Worm (Caenorhabditis elegans) whole organism, L4 larva: ENCODE measurements around the gene gcy-34.

Experiments used
- F10B5.3 ChIP-seq: sonication (generic microtip); optimal IDR thresholded peaks from 2 replicates; lab custom pipeline; 2016; ENCODE audit warnings: mild to moderate bottlenecking, missing genetic modification characterization, missing compliant biosample characterization
- F44E2.7 ChIP-seq: fragments of 200-800 bp; sonication (Bioruptor generic); IDR thresholded peaks from 2 replicates; pipeline ENCODE4 v2.1.2; 2022; ENCODE audit warnings: missing genetic modification characterization, missing compliant biosample characterization
- T26A8.4 ChIP-seq: fragments of 200-800 bp; sonication (Bioruptor generic); IDR thresholded peaks from 2 replicates; pipeline ENCODE4 v1.3.6; 2022; ENCODE audit warnings: missing genetic modification characterization, missing compliant biosample characterization
- Y48G9A.11 ChIP-seq: fragments of 200-800 bp; sonication (Bioruptor generic); IDR thresholded peaks from 2 replicates; pipeline ENCODE4 v1.3.6; 2022; ENCODE audit warnings: missing genetic modification reagents, missing genetic modification characterization, missing compliant biosample characterization
- Y5F2A.4 ChIP-seq: fragments of 200-800 bp; sonication (Bioruptor generic); optimal IDR thresholded peaks from 2 replicates; lab custom pipeline; 2018; ENCODE audit warnings: mild to moderate bottlenecking, missing genetic modification characterization, missing compliant biosample characterization
- ZK337.2 ChIP-seq: fragments of 200-800 bp; sonication (Bioruptor generic); IDR thresholded peaks from 2 replicates; pipeline ENCODE4 v1.3.6; 2022; ENCODE audit warnings: missing genetic modification reagents, missing genetic modification characterization, missing compliant biosample characterization
- ZK546.5 ChIP-seq, 2 experiments: sonication (generic microtip); optimal IDR thresholded peaks; 2 replicates each; lab custom pipeline; 2017; ENCODE audit warnings: missing biosample characterization in 2 of 2, missing genetic modification characterization in 2 of 2
- aha-1 ChIP-seq: fragments of 150-350 bp; peaks from one replicate; lab custom pipeline; 2014; ENCODE audit warnings: missing biosample characterization, missing genetic modification characterization
- ama-1 ChIP-seq: fragments of 150-350 bp; optimal IDR thresholded peaks from 2 replicates; lab custom pipeline; 2014; ENCODE audit warnings: inconsistent platforms, mixed read lengths
- ceh-20 ChIP-seq: fragments of 200-800 bp; sonication (Bioruptor generic); IDR thresholded peaks from 2 replicates; pipeline ENCODE4 v1.3.6; 2022; ENCODE audit warnings: missing genetic modification reagents, missing genetic modification characterization, missing compliant biosample characterization
- ceh-28 ChIP-seq: fragments of 150-350 bp; optimal IDR thresholded peaks from 2 replicates; lab custom pipeline; 2014; ENCODE audit warnings: missing biosample characterization, missing genetic modification reagents, missing genetic modification characterization
- ceh-32 ChIP-seq: sonication (generic microtip); optimal IDR thresholded peaks from 2 replicates; lab custom pipeline; 2016; ENCODE audit warnings: mild to moderate bottlenecking, missing genetic modification characterization, missing compliant biosample characterization; ENCODE audit not compliant: poor library complexity
- ceh-44 ChIP-seq: fragments of 200-800 bp; sonication (Bioruptor generic); IDR thresholded peaks from 2 replicates; pipeline ENCODE4 v1.3.6; 2022; ENCODE audit warnings: missing genetic modification reagents, missing genetic modification characterization, missing compliant biosample characterization
- ces-1 ChIP-seq: fragments of 150-350 bp; sonication (generic microtip); optimal IDR thresholded peaks from 4 replicates; lab custom pipeline; 2014; ENCODE audit warnings: missing biosample characterization, missing genetic modification reagents, missing genetic modification characterization
- cey-2 ChIP-seq: sonication (generic microtip); optimal IDR thresholded peaks from 3 replicates; lab custom pipeline; 2017; ENCODE audit warnings: missing genetic modification characterization, mild to moderate bottlenecking, missing compliant biosample characterization, antibody characterized with exemption, borderline replicate concordance; ENCODE audit not compliant: insufficient read depth
- ctbp-1 ChIP-seq: fragments of 200-800 bp; sonication (Bioruptor generic); IDR thresholded peaks from 2 replicates; pipeline ENCODE4 v1.3.6; 2022; ENCODE audit warnings: missing genetic modification reagents, missing genetic modification characterization, missing compliant biosample characterization
- daf-8 ChIP-seq: fragments of 200-800 bp; sonication (Bioruptor generic); IDR thresholded peaks from 2 replicates; pipeline ENCODE4 v1.3.6; 2022; ENCODE audit warnings: missing genetic modification characterization, missing compliant biosample characterization
- dpl-1 ChIP-seq: fragments of 150-350 bp; optimal IDR thresholded peaks from 2 replicates; lab custom pipeline; 2014; ENCODE audit warnings: missing biosample characterization, missing genetic modification reagents, missing genetic modification characterization
- egl-27 ChIP-seq: sonication (generic microtip); optimal IDR thresholded peaks from 3 replicates; lab custom pipeline; 2017; ENCODE audit warnings: missing biosample characterization, missing genetic modification reagents, missing genetic modification characterization
- egl-43 ChIP-seq: fragments of 200-800 bp; sonication (Bioruptor generic); IDR thresholded peaks from 2 replicates; pipeline ENCODE4 v1.3.6; 2022; ENCODE audit warnings: missing genetic modification reagents, missing genetic modification characterization, missing compliant biosample characterization
- gei-8 ChIP-seq: fragments of 200-800 bp; sonication (Bioruptor generic); optimal IDR thresholded peaks from 2 replicates; lab custom pipeline; 2018; ENCODE audit warnings: mild to moderate bottlenecking, missing genetic modification characterization, missing compliant biosample characterization
- hif-1 ChIP-seq, 2 experiments: sonication (generic microtip); optimal IDR thresholded peaks; 2 replicates each; lab custom pipeline; 2016 to 2017; ENCODE audit warnings: missing compliant biosample characterization in 2 of 2, missing genetic modification characterization in 2 of 2, missing genetic modification reagents in 2 of 2, missing genotype in 2 of 2, mild to moderate bottlenecking in 1 of 2
- hlh-11 ChIP-seq: fragments of 200-800 bp; sonication (Bioruptor generic); optimal IDR thresholded peaks from 2 replicates; lab custom pipeline; 2018; ENCODE audit warnings: mild to moderate bottlenecking, missing genetic modification characterization, missing compliant biosample characterization
- hmg-1.1 ChIP-seq: fragments of 200-800 bp; sonication (Bioruptor generic); IDR thresholded peaks from 2 replicates; pipeline ENCODE4 v1.3.6; 2022; ENCODE audit warnings: missing genetic modification reagents, missing genetic modification characterization, missing compliant biosample characterization
- lim-7 ChIP-seq: fragments of 200-800 bp; sonication (Bioruptor generic); IDR thresholded peaks from 2 replicates; pipeline ENCODE4 v1.3.6; 2022; ENCODE audit warnings: missing genetic modification characterization, missing compliant biosample characterization
- lin-15B ChIP-seq: fragments of 150-350 bp; sonication (generic microtip); optimal IDR thresholded peaks from 3 replicates; lab custom pipeline; 2014; ENCODE audit warnings: missing biosample characterization, missing genetic modification characterization
- lin-38 ChIP-seq: fragments of 200-800 bp; sonication (Bioruptor generic); IDR thresholded peaks from 2 replicates; pipeline ENCODE4 v1.3.6; 2022; ENCODE audit warnings: missing genetic modification reagents, missing genetic modification characterization, missing compliant biosample characterization
- lir-3 ChIP-seq: sonication (generic microtip); optimal IDR thresholded peaks from 2 replicates; lab custom pipeline; 2016; ENCODE audit warnings: mild to moderate bottlenecking, missing genetic modification characterization, missing compliant biosample characterization
- madf-5 ChIP-seq, 2 experiments: fragments of 200-800 bp; sonication (Bioruptor generic); IDR thresholded peaks; 2 replicates each; pipeline ENCODE4 v1.3.6; 2022; ENCODE audit warnings: missing compliant biosample characterization in 2 of 2, missing genetic modification characterization in 2 of 2
- mdt-29 ChIP-seq: fragments of 200-800 bp; sonication (Bioruptor generic); IDR thresholded peaks from 2 replicates; pipeline ENCODE4 v1.3.6; 2022; ENCODE audit warnings: missing genetic modification reagents, missing genetic modification characterization, missing compliant biosample characterization
- mes-2 ChIP-seq: sonication (generic microtip); optimal IDR thresholded peaks from 2 replicates; lab custom pipeline; 2016; ENCODE audit warnings: missing genotype, mild to moderate bottlenecking, missing genetic modification characterization, missing compliant biosample characterization; ENCODE audit not compliant: poor library complexity, severe bottlenecking
- mxl-3 ChIP-seq: fragments of 200-800 bp; sonication (Bioruptor generic); optimal IDR thresholded peaks from 2 replicates; lab custom pipeline; 2018; ENCODE audit warnings: mild to moderate bottlenecking, missing genetic modification characterization, missing compliant biosample characterization
- nhr-102 ChIP-seq: sonication (generic microtip); optimal IDR thresholded peaks from 2 replicates; lab custom pipeline; 2016; ENCODE audit warnings: mild to moderate bottlenecking, missing genetic modification characterization, moderate library complexity, missing compliant biosample characterization
- nhr-25 ChIP-seq: sonication (generic microtip); optimal IDR thresholded peaks from 2 replicates; lab custom pipeline; 2017; ENCODE audit warnings: missing genetic modification characterization, mild to moderate bottlenecking, missing compliant biosample characterization, antibody characterized with exemption, moderate library complexity, borderline replicate concordance; ENCODE audit not compliant: insufficient read depth
- pha-4 ChIP-seq, 2 experiments: fragments of 150-350 bp in 1 of 2; fragments of 200-800 bp in 1 of 2; sonication (Bioruptor generic) in 1 of 2; IDR thresholded peaks in 1 of 2; optimal IDR thresholded peaks in 1 of 2; 2 replicates each; pipeline versions ENCODE4 v1.3.6 to Lab custom; 2014 to 2022; ENCODE audit warnings: missing genetic modification characterization in 2 of 2, missing genetic modification reagents in 2 of 2, missing biosample characterization in 1 of 2, missing compliant biosample characterization in 1 of 2
- pqm-1 ChIP-seq: sonication (generic microtip); optimal IDR thresholded peaks from 2 replicates; lab custom pipeline; 2017; ENCODE audit warnings: missing biosample characterization, missing genetic modification characterization
- saeg-2 ChIP-seq: fragments of 200-800 bp; sonication (Bioruptor generic); IDR thresholded peaks from 2 replicates; pipeline ENCODE4 v1.3.6; 2022; ENCODE audit warnings: missing genetic modification reagents, missing genetic modification characterization, missing compliant biosample characterization
- set-16 ChIP-seq: fragments of 200-800 bp; sonication (Bioruptor generic); IDR thresholded peaks from 2 replicates; pipeline ENCODE4 v1.3.6; 2022; ENCODE audit warnings: missing genetic modification reagents, missing genetic modification characterization, missing compliant biosample characterization
- tag-97 ChIP-seq: fragments of 200-800 bp; sonication (Bioruptor generic); IDR thresholded peaks from 2 replicates; pipeline ENCODE4 v1.3.6; 2022; ENCODE audit warnings: missing genetic modification characterization, missing compliant biosample characterization
- tra-1 ChIP-seq: fragments of 200-800 bp; sonication (Bioruptor generic); IDR thresholded peaks from 2 replicates; pipeline ENCODE4 v1.3.6; 2022; ENCODE audit warnings: missing genetic modification reagents, missing genetic modification characterization, missing compliant biosample characterization
- unc-62 ChIP-seq, 3 experiments: fragments of 150-350 bp in 1 of 3; sonication (generic microtip); optimal IDR thresholded peaks in 2 of 3; peaks in 1 of 3; 1 replicate in 1 of 3; 2 replicates in 2 of 3; lab custom pipeline; 2014 to 2017; ENCODE audit warnings: missing biosample characterization in 3 of 3, missing genetic modification characterization in 3 of 3, missing genetic modification reagents in 3 of 3, missing genotype in 1 of 3
- vab-7 ChIP-seq: fragments of 200-800 bp; sonication (Bioruptor generic); IDR thresholded peaks from 2 replicates; pipeline ENCODE4 v1.3.6; 2022; ENCODE audit warnings: missing genetic modification reagents, missing genetic modification characterization, missing compliant biosample characterization
- zfp-3 ChIP-seq: fragments of 200-800 bp; sonication (Bioruptor generic); conservative IDR thresholded peaks from 2 replicates; pipeline ENCODE4 v1.3.6; 2022; ENCODE audit warnings: missing genetic modification reagents, missing genetic modification characterization, missing compliant biosample characterization
- zip-2 ChIP-seq: fragments of 150-350 bp; optimal IDR thresholded peaks from 2 replicates; lab custom pipeline; 2014; ENCODE audit warnings: missing biosample characterization, missing genetic modification characterization

Gene gcy-34

DNA sequence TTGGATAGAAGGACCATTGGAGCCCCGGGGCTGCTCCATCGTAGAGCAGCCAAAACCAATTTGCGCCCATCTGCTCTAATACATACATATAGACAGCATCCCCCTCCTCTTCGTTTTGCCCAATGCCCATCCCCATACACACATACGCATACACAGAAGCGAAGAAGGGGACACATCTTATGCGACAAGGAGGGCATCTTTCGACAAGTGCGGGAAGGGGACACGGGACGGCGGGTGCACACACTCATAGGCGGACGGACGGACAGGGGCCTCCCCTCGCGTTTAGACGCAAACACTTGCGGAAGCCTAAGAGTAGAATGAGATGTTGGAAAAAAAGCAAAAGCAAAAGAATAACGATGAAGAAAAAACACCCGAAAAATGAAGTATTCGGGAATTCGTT is 10.7 kb upstream of the gcy-34 start:
- TF ChIP-seq pqm-1 (tag; lab: Kevin White, UChicago) (no peak), egl-27 (tag; lab: Kevin White, UChicago) (no peak), ces-1 (no peak), hmg-1.1 (GFP tag; lab: Robert Waterston, UW) (peak; percentile 28), gei-8 (peak; percentile 4), zfp-3 (GFP tag; lab: Robert Waterston, UW) (no peak), madf-5 (GFP tag; IDR thresholded peaks at IDR 0.05; lab: Robert Waterston, UW) (0 out of 4 replicates have a peak, but pooled peaks of 1 of the 2 experiments have one; percentile 41), aha-1 (tag; lab: Kevin White, UChicago) (no peak), T26A8.4 (GFP tag; lab: Robert Waterston, UW) (no peak), cey-2 (tag; lab: Kevin White, UChicago) (no peak), zip-2 (no peak), tra-1 (GFP tag; lab: Robert Waterston, UW) (no peak), F44E2.7 (GFP tag; lab: Robert Waterston, UW) (no peak), mes-2 (peak; percentile 15), Y48G9A.11 (GFP tag; lab: Robert Waterston, UW) (no peak), lim-7 (GFP tag; lab: Robert Waterston, UW) (no peak), saeg-2 (no peak), pha-4 (GFP tag; IDR thresholded peaks at IDR 0.05; lab: Robert Waterston, UW) (no peak), pha-4 (tag; optimal IDR thresholded peaks at IDR 0.05; lab: Kevin White, UChicago) (no peak), ZK546.5 (tag; optimal IDR thresholded peaks at IDR 0.05; lab: Kevin White, UChicago) (no peak), ama-1 (lab: Kevin White, UChicago) (no peak), Y5F2A.4 (GFP tag; lab: Kevin White, UChicago) (no peak), mxl-3 (GFP tag; lab: Kevin White, UChicago) (no peak), ctbp-1 (GFP tag; lab: Robert Waterston, UW) (0 out of 2 replicates have a peak, but pooled peaks have one; percentile 43), vab-7 (GFP tag; lab: Robert Waterston, UW) (0 out of 2 replicates have a peak, but pooled peaks have one; percentile 7), lin-15B (tag; lab: Kevin White, UChicago) (no peak), lin-38 (no peak)
- TF ChIP-seq, all 104 proteins: peak for 6

DNA sequence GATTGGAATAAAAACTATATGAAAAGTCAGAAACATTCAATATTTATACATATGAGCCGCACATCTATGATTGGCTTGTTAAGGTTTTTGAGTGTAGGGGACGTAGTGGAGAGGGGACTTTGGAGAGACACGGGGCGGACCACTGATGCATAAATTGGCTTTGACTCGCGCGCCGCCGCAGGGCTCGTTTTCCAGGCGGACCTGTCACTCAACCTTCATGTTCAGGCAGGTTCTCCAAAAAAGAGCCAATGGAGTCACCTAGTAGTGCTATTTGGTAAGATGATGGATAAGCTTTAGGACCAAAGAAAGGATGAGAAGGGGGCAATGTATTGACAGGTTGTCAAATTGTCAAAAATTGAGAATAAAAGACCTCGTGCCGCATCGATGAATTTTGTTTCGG is 9.3 kb upstream of the gcy-34 start:
- TF ChIP-seq nhr-102 (tag; lab: Kevin White, UChicago): no peak
- no peak for TF ChIP-seq nhr-25 (tag; lab: Kevin White, UChicago)
- TF ChIP-seq egl-43 (GFP tag; lab: Robert Waterston, UW): peak; percentile 55; the same call in 1 of the 2 replicates
- no peak for TF ChIP-seq Y48G9A.11 (GFP tag; lab: Robert Waterston, UW)
- TF ChIP-seq ceh-44: no peak
- TF ChIP-seq ceh-32 (tag; lab: Kevin White, UChicago): no peak
- no peak for TF ChIP-seq hif-1 (tag; optimal IDR thresholded peaks at IDR 0.05; lab: Kevin White, UChicago)
- TF ChIP-seq mdt-29 (GFP tag; lab: Robert Waterston, UW): no peak
- no peak for TF ChIP-seq lir-3 (tag; lab: Kevin White, UChicago)
- no peak for TF ChIP-seq ces-1
- no peak for TF ChIP-seq F10B5.3 (tag; lab: Kevin White, UChicago)
- no peak for TF ChIP-seq dpl-1 (GFP tag; lab: Kevin White, UChicago)
- no peak for TF ChIP-seq hlh-11 (tag; lab: Kevin White, UChicago)
- 0 out of 2 replicates have a peak, but pooled peaks have one; percentile 12 for TF ChIP-seq ceh-20
- TF ChIP-seq tag-97 (GFP tag; lab: Robert Waterston, UW): no peak
- no peak for TF ChIP-seq ceh-28 (tag; lab: Kevin White, UChicago)
- peak in 1 of 2 experiments; percentile 82 for TF ChIP-seq unc-62 (GFP tag; optimal IDR thresholded peaks at IDR 0.05 in 1 of 2; lab: Kevin White, UChicago)
- TF ChIP-seq unc-62 (tag; optimal IDR thresholded peaks at IDR 0.05; lab: Kevin White, UChicago): no peak
- no peak for TF ChIP-seq ZK337.2
- TF ChIP-seq daf-8: no peak
- 0 out of 2 replicates have a peak, but pooled peaks have one; percentile 16 for TF ChIP-seq set-16 (GFP tag; lab: Robert Waterston, UW)
